Worm (Caenorhabditis elegans): ENCODE measurements around the gene M163.9.

Gene M163.9

DNA sequence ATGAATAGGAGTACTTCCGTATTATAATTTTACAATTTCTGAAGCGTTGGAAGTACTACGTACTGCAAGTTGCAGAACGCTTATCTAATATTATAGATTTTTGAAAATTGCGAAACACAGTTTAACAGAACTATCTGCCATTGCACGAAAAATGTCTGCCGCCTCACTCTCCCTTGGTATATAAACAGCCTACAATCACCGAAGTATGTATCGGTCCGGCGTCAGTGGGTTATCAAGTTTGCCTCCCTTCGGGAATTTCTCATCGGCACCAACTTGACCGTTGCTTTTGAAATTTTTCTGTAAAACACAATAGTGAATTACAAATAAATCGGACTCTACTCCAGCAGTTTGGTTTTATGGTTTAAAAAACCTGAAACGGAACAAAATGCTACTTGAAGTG lies 8.0 kb downstream of the M163.9 start (continued):
- no peak for TF ChIP-seq jun-1 (tag; optimal IDR thresholded peaks at IDR 0.05)
- no peak for TF ChIP-seq zfp-2 (tag; optimal IDR thresholded peaks at IDR 0.05)
- TF ChIP-seq ctbp-1 (GFP tag; IDR thresholded peaks at IDR 0.05) = no peak
- no peak for TF ChIP-seq lin-1 (GFP tag; IDR thresholded peaks at IDR 0.05)
- TF ChIP-seq skn-1 (tag; optimal IDR thresholded peaks at IDR 0.05) = no peak
- TF ChIP-seq cey-2 (tag; optimal IDR thresholded peaks at IDR 0.05; ENCODE audit: borderline replicate concordance, insufficient read depth) = no peak
- TF ChIP-seq tag-97 (GFP tag; IDR thresholded peaks at IDR 0.05) = no peak
- no peak for TF ChIP-seq ztf-7 (tag; optimal IDR thresholded peaks at IDR 0.05)
- 0 out of 2 replicates have a peak, but pooled peaks have one; percentile 44 for TF ChIP-seq egl-43 (GFP tag; IDR thresholded peaks at IDR 0.05)
- TF ChIP-seq zfp-3 (GFP tag; conservative IDR thresholded peaks at IDR 0.05) = no peak
- TF ChIP-seq saeg-2 (GFP tag; IDR thresholded peaks at IDR 0.05) = no peak
- no peak for TF ChIP-seq ZK546.5 (tag; optimal IDR thresholded peaks at IDR 0.05)
- TF ChIP-seq mdl-1 (tag; optimal IDR thresholded peaks at IDR 0.05) = no peak
- 0 out of 2 replicates have a peak, but pooled peaks have one; percentile 20 for TF ChIP-seq ceh-44 (GFP tag; IDR thresholded peaks at IDR 0.05)
- TF ChIP-seq ama-1 (optimal IDR thresholded peaks at IDR 0.05) = no peak
- no peak for TF ChIP-seq mxl-2 (GFP tag; conservative IDR thresholded peaks at IDR 0.05)
- TF ChIP-seq ztf-11 (tag; optimal IDR thresholded peaks at IDR 0.05) = no peak
- TF ChIP-seq lsy-2 (tag; optimal IDR thresholded peaks at IDR 0.05) = no peak
- TF ChIP-seq nhr-41 (GFP tag; IDR thresholded peaks at IDR 0.05) = no peak
- no peak for TF ChIP-seq aly-2 (tag; optimal IDR thresholded peaks at IDR 0.05)
- TF ChIP-seq nhr-237 (tag; optimal IDR thresholded peaks at IDR 0.05) = no peak

DNA sequence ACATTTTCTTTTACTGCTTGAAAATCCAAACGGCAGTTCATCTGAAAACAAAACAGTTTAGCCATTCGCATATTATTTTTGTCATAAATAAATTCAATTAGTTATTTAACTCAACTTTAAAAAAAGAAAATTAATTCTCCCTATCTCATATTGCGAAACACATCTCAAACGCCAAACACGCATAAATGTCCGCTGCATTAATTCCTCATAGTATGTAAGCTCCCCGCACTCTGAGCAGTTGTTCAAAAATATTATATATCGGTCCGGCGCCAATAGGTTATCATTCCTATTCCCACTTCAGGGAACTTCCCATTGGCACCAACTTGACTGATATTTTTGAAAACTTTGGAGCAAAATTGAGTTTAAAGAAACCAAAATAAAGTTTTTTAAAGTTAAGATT lies 8.8 kb downstream of the M163.9 start:
- TF ChIP-seq snpc-4 (tag; optimal IDR thresholded peaks at IDR 0.05) = peak; percentile 87
- TF ChIP-seq pha-4 (GFP tag; IDR thresholded peaks at IDR 0.05) = no peak
- no peak for TF ChIP-seq pha-4 (tag; optimal IDR thresholded peaks at IDR 0.05)
- peak; percentile 54 for TF ChIP-seq mes-2 (tag; optimal IDR thresholded peaks at IDR 0.05; ENCODE audit: poor library complexity, severe bottlenecking)
- TF ChIP-seq mxl-2 (GFP tag; conservative IDR thresholded peaks at IDR 0.05) = no peak
- no peak for TF ChIP-seq unc-130 (GFP tag; optimal IDR thresholded peaks at IDR 0.05)
- TF ChIP-seq duxl-1 (tag; optimal IDR thresholded peaks at IDR 0.05; ENCODE audit: poor library complexity) = peak; percentile 17
- TF ChIP-seq mxl-3 (GFP tag; optimal IDR thresholded peaks at IDR 0.05) = no peak
- no peak for TF ChIP-seq pqm-1 (tag; optimal IDR thresholded peaks at IDR 0.05)
- peak; percentile 65 for TF ChIP-seq F37D6.2 (tag; optimal IDR thresholded peaks at IDR 0.05)
- no peak for TF ChIP-seq F10B5.3 (tag; optimal IDR thresholded peaks at IDR 0.05)
- peak; percentile 48 for TF ChIP-seq hmg-1.1 (GFP tag; IDR thresholded peaks at IDR 0.05)
- no peak for TF ChIP-seq sdz-12 (GFP tag; optimal IDR thresholded peaks at IDR 0.05)
- peak; percentile 51 for TF ChIP-seq dve-1 (tag; optimal IDR thresholded peaks at IDR 0.05; ENCODE audit: insufficient read depth)
- TF ChIP-seq snpc-1.2 (GFP tag; IDR thresholded peaks at IDR 0.05) = no peak
- TF ChIP-seq spr-1 (tag; optimal IDR thresholded peaks at IDR 0.05) = no peak
- no peak for TF ChIP-seq skn-1 (tag; optimal IDR thresholded peaks at IDR 0.05)
- no peak for TF ChIP-seq jun-1 (tag; optimal IDR thresholded peaks at IDR 0.05)
- TF ChIP-seq spr-3 (GFP tag; optimal IDR thresholded peaks at IDR 0.05) = no peak
- TF ChIP-seq R02D3.7 (tag; optimal IDR thresholded peaks at IDR 0.05) = no peak
- TF ChIP-seq lsy-2 (tag; optimal IDR thresholded peaks at IDR 0.05) = peak in 1 of 2 experiments; percentile 73
- TF ChIP-seq egl-27 (tag; optimal IDR thresholded peaks at IDR 0.05) = no peak
- TF ChIP-seq lim-7 (GFP tag; IDR thresholded peaks at IDR 0.05) = no peak
